Worm (Caenorhabditis elegans) whole organism, L4 larva: Measurements from ENCODE around the gene srh-19.
A peak's percentile ranks its signal among the peaks of the same experiment; 100 is the strongest.

Source experiments
- F10B5.3 ChIP-seq: sonication (generic microtip); optimal IDR thresholded peaks from 2 replicates; lab custom pipeline; 2016; ENCODE audit warnings: mild to moderate bottlenecking, missing genetic modification characterization, missing compliant biosample characterization
- F37D6.2 ChIP-seq: sonication (generic microtip); optimal IDR thresholded peaks from 2 replicates; lab custom pipeline; 2016; ENCODE audit warnings: mild to moderate bottlenecking, missing genetic modification characterization, missing compliant biosample characterization
- F49E8.2 ChIP-seq: sonication (generic microtip); optimal IDR thresholded peaks from 2 replicates; lab custom pipeline; 2016; ENCODE audit warnings: missing compliant biosample characterization, mild to moderate bottlenecking, missing genetic modification characterization, borderline replicate concordance
- T20F7.1 ChIP-seq: fragments of 200-800 bp; sonication (Bioruptor generic); optimal IDR thresholded peaks from 2 replicates; lab custom pipeline; 2018; ENCODE audit warnings: mild to moderate bottlenecking, missing genetic modification characterization, missing compliant biosample characterization
- aha-1 ChIP-seq: fragments of 150-350 bp; peaks from one replicate; lab custom pipeline; 2014; ENCODE audit warnings: missing biosample characterization, missing genetic modification characterization
- aly-2 ChIP-seq: sonication (generic microtip); optimal IDR thresholded peaks from 2 replicates; lab custom pipeline; 2018; ENCODE audit warnings: missing biosample characterization, missing genetic modification characterization
- ama-1 ChIP-seq: fragments of 150-350 bp; optimal IDR thresholded peaks from 2 replicates; lab custom pipeline; 2014; ENCODE audit warnings: inconsistent platforms, mixed read lengths
- ceh-20 ChIP-seq: fragments of 200-800 bp; sonication (Bioruptor generic); IDR thresholded peaks from 2 replicates; pipeline ENCODE4 v1.3.6; 2022; ENCODE audit warnings: missing genetic modification reagents, missing genetic modification characterization, missing compliant biosample characterization
- ceh-82 ChIP-seq: sonication (generic microtip); optimal IDR thresholded peaks from 2 replicates; lab custom pipeline; 2017; ENCODE audit warnings: missing biosample characterization, missing genetic modification characterization
- ctbp-1 ChIP-seq: fragments of 200-800 bp; sonication (Bioruptor generic); IDR thresholded peaks from 2 replicates; pipeline ENCODE4 v1.3.6; 2022; ENCODE audit warnings: missing genetic modification reagents, missing genetic modification characterization, missing compliant biosample characterization
- daf-12 ChIP-seq: fragments of 150-350 bp; optimal IDR thresholded peaks from 2 replicates; lab custom pipeline; 2014; ENCODE audit warnings: missing biosample characterization, missing genetic modification reagents, missing genetic modification characterization
- daf-16 ChIP-seq, 3 experiments: sonication (generic microtip); optimal IDR thresholded peaks; 2 replicates each; lab custom pipeline; 2016 to 2017; ENCODE audit warnings: missing genetic modification characterization in 3 of 3, missing genetic modification reagents in 3 of 3, mild to moderate bottlenecking in 2 of 3, missing compliant biosample characterization in 2 of 3, missing biosample characterization in 1 of 3, moderate library complexity in 1 of 3
- dmd-6 ChIP-seq: fragments of 200-800 bp; sonication (Bioruptor generic); IDR thresholded peaks from 2 replicates; pipeline ENCODE4 v1.3.6; 2022; ENCODE audit warnings: missing genetic modification reagents, missing genetic modification characterization, missing compliant biosample characterization
- dve-1 ChIP-seq: sonication (generic microtip); optimal IDR thresholded peaks from 2 replicates; lab custom pipeline; 2017; ENCODE audit warnings: antibody characterized with exemption, mild to moderate bottlenecking, missing genetic modification characterization, missing compliant biosample characterization; ENCODE audit not compliant: insufficient read depth
- hif-1 ChIP-seq, 2 experiments: sonication (generic microtip); optimal IDR thresholded peaks; 2 replicates each; lab custom pipeline; 2016 to 2017; ENCODE audit warnings: missing compliant biosample characterization in 2 of 2, missing genetic modification characterization in 2 of 2, missing genetic modification reagents in 2 of 2, missing genotype in 2 of 2, mild to moderate bottlenecking in 1 of 2
- hlh-11 ChIP-seq: fragments of 200-800 bp; sonication (Bioruptor generic); optimal IDR thresholded peaks from 2 replicates; lab custom pipeline; 2018; ENCODE audit warnings: mild to moderate bottlenecking, missing genetic modification characterization, missing compliant biosample characterization
- hlh-30 ChIP-seq: sonication (generic microtip); optimal IDR thresholded peaks from 2 replicates; lab custom pipeline; 2017; ENCODE audit warnings: antibody characterized with exemption, mild to moderate bottlenecking, missing genetic modification characterization, missing compliant biosample characterization; ENCODE audit not compliant: insufficient read depth
- hmg-1.1 ChIP-seq: fragments of 200-800 bp; sonication (Bioruptor generic); IDR thresholded peaks from 2 replicates; pipeline ENCODE4 v1.3.6; 2022; ENCODE audit warnings: missing genetic modification reagents, missing genetic modification characterization, missing compliant biosample characterization
- lin-13 ChIP-seq: fragments of 150-350 bp; optimal IDR thresholded peaks from 2 replicates; lab custom pipeline; 2014; ENCODE audit warnings: missing biosample characterization, missing genetic modification reagents, missing genetic modification characterization
- lin-38 ChIP-seq: fragments of 200-800 bp; sonication (Bioruptor generic); IDR thresholded peaks from 2 replicates; pipeline ENCODE4 v1.3.6; 2022; ENCODE audit warnings: missing genetic modification reagents, missing genetic modification characterization, missing compliant biosample characterization
- lsy-2 ChIP-seq, 2 experiments: fragments of 150-350 bp in 1 of 2; sonication (generic microtip) in 1 of 2; optimal IDR thresholded peaks; 2 replicates each; lab custom pipeline; 2014 to 2017; ENCODE audit warnings: missing biosample characterization in 2 of 2, missing genetic modification characterization in 2 of 2
- mdl-1 ChIP-seq, 2 experiments: fragments of 150-350 bp in 1 of 2; sonication (generic microtip) in 1 of 2; optimal IDR thresholded peaks; 2 replicates each; lab custom pipeline; 2014 to 2017; ENCODE audit warnings: missing biosample characterization in 2 of 2, missing genetic modification characterization in 2 of 2
- mep-1 ChIP-seq: fragments of 150-350 bp; sonication (generic microtip); optimal IDR thresholded peaks from 3 replicates; lab custom pipeline; 2014; ENCODE audit warnings: missing biosample characterization, missing genetic modification characterization
- mes-2 ChIP-seq: sonication (generic microtip); optimal IDR thresholded peaks from 2 replicates; lab custom pipeline; 2016; ENCODE audit warnings: missing genotype, mild to moderate bottlenecking, missing genetic modification characterization, missing compliant biosample characterization; ENCODE audit not compliant: poor library complexity, severe bottlenecking
- mxl-2 ChIP-seq: fragments of 200-800 bp; sonication (Bioruptor generic); conservative IDR thresholded peaks from 2 replicates; pipeline ENCODE4 v1.3.6; 2022; ENCODE audit warnings: missing genetic modification reagents, missing genetic modification characterization, missing compliant biosample characterization
- nhr-102 ChIP-seq: sonication (generic microtip); optimal IDR thresholded peaks from 2 replicates; lab custom pipeline; 2016; ENCODE audit warnings: mild to moderate bottlenecking, missing genetic modification characterization, moderate library complexity, missing compliant biosample characterization
- nhr-11 ChIP-seq: fragments of 150-350 bp; optimal IDR thresholded peaks from 2 replicates; lab custom pipeline; 2014; ENCODE audit warnings: missing biosample characterization, missing genetic modification characterization
- nhr-25 ChIP-seq: sonication (generic microtip); optimal IDR thresholded peaks from 2 replicates; lab custom pipeline; 2017; ENCODE audit warnings: missing genetic modification characterization, mild to moderate bottlenecking, missing compliant biosample characterization, antibody characterized with exemption, moderate library complexity, borderline replicate concordance; ENCODE audit not compliant: insufficient read depth
- nhr-28 ChIP-seq: fragments of 150-350 bp; optimal IDR thresholded peaks from 2 replicates; lab custom pipeline; 2014; ENCODE audit warnings: missing biosample characterization, missing genetic modification characterization
- nhr-48 ChIP-seq: sonication (generic microtip); optimal IDR thresholded peaks from 2 replicates; lab custom pipeline; 2016; ENCODE audit warnings: mild to moderate bottlenecking, missing genetic modification characterization, missing compliant biosample characterization
- nhr-6 ChIP-seq: fragments of 150-350 bp; optimal IDR thresholded peaks from 2 replicates; lab custom pipeline; 2014; ENCODE audit warnings: missing biosample characterization, missing genetic modification characterization
- nhr-77 ChIP-seq: fragments of 150-350 bp; optimal IDR thresholded peaks from 2 replicates; lab custom pipeline; 2014; ENCODE audit warnings: missing biosample characterization, missing genetic modification characterization
- pha-4 ChIP-seq, 2 experiments: fragments of 150-350 bp in 1 of 2; fragments of 200-800 bp in 1 of 2; sonication (Bioruptor generic) in 1 of 2; IDR thresholded peaks in 1 of 2; optimal IDR thresholded peaks in 1 of 2; 2 replicates each; pipeline versions ENCODE4 v1.3.6 to Lab custom; 2014 to 2022; ENCODE audit warnings: missing genetic modification characterization in 2 of 2, missing genetic modification reagents in 2 of 2, missing biosample characterization in 1 of 2, missing compliant biosample characterization in 1 of 2
- pqm-1 ChIP-seq: sonication (generic microtip); optimal IDR thresholded peaks from 2 replicates; lab custom pipeline; 2017; ENCODE audit warnings: missing biosample characterization, missing genetic modification characterization
- unc-62 ChIP-seq, 3 experiments: fragments of 150-350 bp in 1 of 3; sonication (generic microtip); optimal IDR thresholded peaks in 2 of 3; peaks in 1 of 3; 1 replicate in 1 of 3; 2 replicates in 2 of 3; lab custom pipeline; 2014 to 2017; ENCODE audit warnings: missing biosample characterization in 3 of 3, missing genetic modification characterization in 3 of 3, missing genetic modification reagents in 3 of 3, missing genotype in 1 of 3
- zag-1 ChIP-seq: fragments of 150-350 bp; optimal IDR thresholded peaks from 2 replicates; lab custom pipeline; 2014; ENCODE audit warnings: missing biosample characterization, missing genetic modification characterization

The srh-19 gene

ce11 chrX:1454385-1454784 lies 41.4 kb downstream of the srh-19 start (continued):
- TF ChIP-seq daf-16 (GFP tag; optimal IDR thresholded peaks at IDR 0.05; lab: Kevin White, UChicago) (peak in 1 of 2 experiments; percentile 67), daf-16 (tag; optimal IDR thresholded peaks at IDR 0.05; lab: Kevin White, UChicago) (peak; percentile 80), F49E8.2 (tag; lab: Kevin White, UChicago) (no peak), ceh-82 (no peak), nhr-28 (tag; lab: Kevin White, UChicago) (peak; percentile 96), unc-62 (GFP tag; optimal IDR thresholded peaks at IDR 0.05 in 1 of 2; lab: Kevin White, UChicago) (peak in 1 of 2 experiments; percentile 97), unc-62 (tag; optimal IDR thresholded peaks at IDR 0.05; lab: Kevin White, UChicago) (no peak), zag-1 (tag; lab: Kevin White, UChicago) (no peak)
- TF ChIP-seq, all 104 proteins: peak for 68

- peak; percentile 62 for TF ChIP-seq mes-2 (tag; lab: Kevin White, UChicago)
- peak in 1 of 2 experiments; percentile 85 for TF ChIP-seq daf-16 (GFP tag; optimal IDR thresholded peaks at IDR 0.05; lab: Kevin White, UChicago)
- peak; percentile 53 for TF ChIP-seq daf-16 (tag; optimal IDR thresholded peaks at IDR 0.05; lab: Kevin White, UChicago)
- peak; percentile 64 for TF ChIP-seq dve-1
- TF ChIP-seq nhr-6 (tag; lab: Kevin White, UChicago): peak; percentile 26
- TF ChIP-seq aha-1 (tag; lab: Kevin White, UChicago): peak; percentile 92
- TF ChIP-seq F37D6.2 (tag; lab: Kevin White, UChicago): no peak
- no peak for TF ChIP-seq pha-4 (GFP tag; IDR thresholded peaks at IDR 0.05; lab: Robert Waterston, UW)
- peak; percentile 98 for TF ChIP-seq pha-4 (tag; optimal IDR thresholded peaks at IDR 0.05; lab: Kevin White, UChicago)
- no peak for TF ChIP-seq ama-1
- peak; percentile 74 for TF ChIP-seq hlh-30 (tag; lab: Kevin White, UChicago)
- TF ChIP-seq nhr-28 (tag; lab: Kevin White, UChicago): peak; percentile 65
- TF ChIP-seq nhr-11 (tag; lab: Kevin White, UChicago): peak; percentile 40
- peak; percentile 25 for TF ChIP-seq pqm-1
- TF ChIP-seq hif-1 (tag; optimal IDR thresholded peaks at IDR 0.05; lab: Kevin White, UChicago): peak in 1 of 2 experiments; percentile 36
- peak; percentile 44 for TF ChIP-seq nhr-48 (tag; lab: Kevin White, UChicago)
- no peak for TF ChIP-seq daf-12
- TF ChIP-seq lin-13 (GFP tag; lab: Kevin White, UChicago): peak; percentile 49
- peak in 1 of 2 experiments; percentile 90 for TF ChIP-seq unc-62 (GFP tag; optimal IDR thresholded peaks at IDR 0.05 in 1 of 2; lab: Kevin White, UChicago)
- no peak for TF ChIP-seq unc-62 (tag; optimal IDR thresholded peaks at IDR 0.05; lab: Kevin White, UChicago)
- TF ChIP-seq ctbp-1 (GFP tag; lab: Robert Waterston, UW): no peak
- peak; percentile 39 to 62 for TF ChIP-seq lsy-2 (tag; optimal IDR thresholded peaks at IDR 0.05; lab: Kevin White, UChicago)
- TF ChIP-seq hlh-11 (tag; lab: Kevin White, UChicago): peak; percentile 86
- TF ChIP-seq F10B5.3 (tag; lab: Kevin White, UChicago): no peak
- TF ChIP-seq mxl-2 (GFP tag; lab: Robert Waterston, UW): 0 out of 2 replicates have a peak, but pooled peaks have one; percentile 21
- peak; percentile 0 for TF ChIP-seq T20F7.1 (GFP tag; lab: Kevin White, UChicago)
- TF ChIP-seq nhr-102 (tag; lab: Kevin White, UChicago): no peak
- TF ChIP-seq mdl-1 (tag; optimal IDR thresholded peaks at IDR 0.05; lab: Kevin White, UChicago): peak in 1 of 2 experiments; percentile 67
- TF ChIP-seq hmg-1.1 (GFP tag; lab: Robert Waterston, UW): peak; percentile 48
- no peak for TF ChIP-seq aly-2 (tag; lab: Kevin White, UChicago)
- TF ChIP-seq mep-1 (tag; lab: Kevin White, UChicago): peak; percentile 68
- TF ChIP-seq nhr-25 (tag; lab: Kevin White, UChicago): peak; percentile 45
- peak; percentile 57 for TF ChIP-seq nhr-77 (tag; lab: Kevin White, UChicago)
- 0 out of 2 replicates have a peak, but pooled peaks have one; percentile 42 for TF ChIP-seq ceh-20 (GFP tag; lab: Robert Waterston, UW)
- no peak for TF ChIP-seq lin-38
- peak; percentile 51 for TF ChIP-seq dmd-6 (GFP tag; lab: Robert Waterston, UW)
Measured at ce11 chrX:1456350-1457080, 43.6 kb downstream of the srh-19 start.
